Fruit fly (Drosophila melanogaster): ENCODE measurements around the gene CG11162.

CG11162 gene

DNA sequence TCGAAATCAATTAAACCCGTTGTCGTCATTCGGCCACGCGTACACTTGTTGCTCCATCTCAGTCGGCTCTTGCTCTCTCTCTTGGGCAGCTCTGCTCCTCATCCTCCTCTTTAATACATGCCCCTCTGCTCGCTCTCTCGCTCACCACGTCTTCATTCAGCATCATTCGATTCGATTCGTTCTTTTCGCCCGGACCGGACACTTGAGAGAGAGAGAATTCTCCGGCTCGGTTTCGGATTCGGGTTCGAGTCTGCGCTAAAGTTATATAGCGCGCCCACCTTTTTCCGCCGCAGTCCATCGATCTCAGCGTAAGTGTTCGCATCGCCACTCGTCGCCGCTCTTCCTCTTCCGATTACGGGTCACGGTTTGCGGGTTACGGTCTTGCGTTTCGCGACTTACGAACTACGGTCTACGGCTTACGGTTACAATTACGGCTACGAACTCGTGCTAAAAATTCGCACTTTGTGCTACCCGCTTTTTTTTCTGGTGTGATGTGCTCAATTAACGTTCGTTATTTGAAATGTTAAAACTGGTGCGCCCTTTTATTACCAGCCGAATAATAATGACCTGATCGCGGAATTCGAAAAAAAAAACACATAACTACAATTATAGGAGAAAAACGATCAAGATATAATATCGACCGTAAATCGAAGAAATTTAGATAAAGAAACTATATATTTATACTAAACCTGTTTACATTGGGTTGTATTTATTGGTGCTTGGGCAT lies 34.6 kb upstream of the CG11162 start (continued):
- TF ChIP-seq ham (GFP tag; IDR thresholded peaks at IDR 0.05) (no peak), NC2α (GFP tag; optimal IDR thresholded peaks at IDR 0.05) (no peak), Vsx1 (GFP tag; optimal IDR thresholded peaks at IDR 0.05) (no peak), MBD-R2 (GFP tag; IDR thresholded peaks at IDR 0.05) (no peak), CG2129 (GFP tag; IDR thresholded peaks at IDR 0.05; ENCODE audit: partially characterized antibody) (no peak), Six4 (GFP tag; optimal IDR thresholded peaks at IDR 0.05) (no peak), cato (GFP tag; optimal IDR thresholded peaks at IDR 0.05; ENCODE audit: borderline replicate concordance) (no peak), cad (GFP tag; optimal IDR thresholded peaks at IDR 0.05) (no peak), CG7928 (GFP tag; optimal IDR thresholded peaks at IDR 0.05) (no peak), CrebB (tag; optimal IDR thresholded peaks at IDR 0.05) (no peak), CG14965 (GFP tag; optimal IDR thresholded peaks at IDR 0.05; ENCODE audit: borderline replicate concordance) (no peak), gem (tag; optimal IDR thresholded peaks at IDR 0.05) (no peak), zen (tag; optimal IDR thresholded peaks at IDR 0.05) (no peak), CG3995 (GFP tag; optimal IDR thresholded peaks at IDR 0.05) (peak; percentile 86), grn (GFP tag; optimal IDR thresholded peaks at IDR 0.05) (no peak), p53 (GFP tag; optimal IDR thresholded peaks at IDR 0.05) (no peak), bbx (GFP tag; IDR thresholded peaks at IDR 0.05; ENCODE audit: partially characterized antibody) (peak; percentile 28; the same call in 1 of the 2 replicates), inv (GFP tag; IDR thresholded peaks at IDR 0.05; ENCODE audit: partially characterized antibody) (no peak), BEAF-32 (GFP tag; optimal IDR thresholded peaks at IDR 0.05) (no peak), Drgx (GFP tag; IDR thresholded peaks at IDR 0.05) (no peak), Mes4 (GFP tag; optimal IDR thresholded peaks at IDR 0.05) (no peak), CG8290 (GFP tag; optimal IDR thresholded peaks at IDR 0.05) (no peak), CG8290 (tag; optimal IDR thresholded peaks at IDR 0.05) (peak in 1 of 2 experiments; percentile 66), CG15601 (tag; optimal IDR thresholded peaks at IDR 0.05) (no peak), unpg (GFP tag; optimal IDR thresholded peaks at IDR 0.05) (peak; percentile 0), CG8388 (GFP tag; optimal IDR thresholded peaks at IDR 0.05) (no peak), yki (optimal IDR thresholded peaks at IDR 0.05) (peak; percentile 52), HmgZ (tag; optimal IDR thresholded peaks at IDR 0.05) (peak; percentile 17), kni (GFP tag; optimal IDR thresholded peaks at IDR 0.05) (no peak), Dip2 (GFP tag; IDR thresholded peaks at IDR 0.05) (no peak), Med (GFP tag) (peak; percentile 87), D (optimal IDR thresholded peaks at IDR 0.05) (no peak), D (GFP tag; optimal IDR thresholded peaks at IDR 0.05) (no peak), Opbp (GFP tag; IDR thresholded peaks at IDR 0.05; ENCODE audit: partially characterized antibody) (peak; percentile 47; the same call in 1 of the 3 replicates), sr (GFP tag; IDR thresholded peaks at IDR 0.05) (peak; percentile 67; the same call in 1 of the 3 replicates), Fer1 (GFP tag; optimal IDR thresholded peaks at IDR 0.05) (peak; percentile 54), CG1647 (GFP tag; optimal IDR thresholded peaks at IDR 0.05) (no peak), CG2875 (GFP tag; optimal IDR thresholded peaks at IDR 0.05) (no peak), CG7987 (GFP tag; optimal IDR thresholded peaks at IDR 0.05) (peak; percentile 36), CG10267 (tag; optimal IDR thresholded peaks at IDR 0.05) (no peak), BtbVII (GFP tag; optimal IDR thresholded peaks at IDR 0.05) (no peak), CG9932 (GFP tag; IDR thresholded peaks at IDR 0.05) (peak; percentile 20; the same call in 1 of the 2 replicates), Hmx (GFP tag; optimal IDR thresholded peaks at IDR 0.05) (no peak), CG30403 (GFP tag; optimal IDR thresholded peaks at IDR 0.05) (no peak), gce (GFP tag; IDR thresholded peaks at IDR 0.05) (no peak), ATbp (GFP tag; optimal IDR thresholded peaks at IDR 0.05) (no peak), CG34224 (GFP tag; IDR thresholded peaks at IDR 0.05; ENCODE audit: partially characterized antibody) (peak; percentile 34; the same call in 1 of the 3 replicates), pros (GFP tag; optimal IDR thresholded peaks at IDR 0.05) (peak; percentile 57), dysf (GFP tag; IDR thresholded peaks at IDR 0.05) (no peak), CG8478 (optimal IDR thresholded peaks at IDR 0.05) (no peak)
